Fruit fly (Drosophila melanogaster) whole organism, adult: ENCODE measurements around the gene Nep1.

Source experiments
- CG12768 ChIP-seq: fragments of 200-800 bp; sonication (Bioruptor generic); optimal IDR thresholded peaks from 2 replicates; lab custom pipeline; 2017; ENCODE audit warnings: missing biosample characterization, missing genetic modification characterization, mild to moderate bottlenecking, moderate library complexity, missing genetic modification reagents
- Crg-1 ChIP-seq: fragments of 200-800 bp; sonication (Bioruptor generic); optimal IDR thresholded peaks from 2 replicates; lab custom pipeline; 2016; ENCODE audit warnings: missing biosample characterization, missing genetic modification characterization
- kay ChIP-seq: fragments of 200-800 bp; sonication (Bioruptor generic); peaks from one replicate; lab custom pipeline; 2016; ENCODE audit warnings: missing biosample characterization, missing genetic modification characterization, borderline replicate concordance
- pad ChIP-seq: fragments of 200-800 bp; sonication (Bioruptor generic); optimal IDR thresholded peaks from 3 replicates; lab custom pipeline; 2017; ENCODE audit warnings: missing biosample characterization, missing genetic modification characterization, mild to moderate bottlenecking, moderate library complexity, missing genetic modification reagents

DNA sequence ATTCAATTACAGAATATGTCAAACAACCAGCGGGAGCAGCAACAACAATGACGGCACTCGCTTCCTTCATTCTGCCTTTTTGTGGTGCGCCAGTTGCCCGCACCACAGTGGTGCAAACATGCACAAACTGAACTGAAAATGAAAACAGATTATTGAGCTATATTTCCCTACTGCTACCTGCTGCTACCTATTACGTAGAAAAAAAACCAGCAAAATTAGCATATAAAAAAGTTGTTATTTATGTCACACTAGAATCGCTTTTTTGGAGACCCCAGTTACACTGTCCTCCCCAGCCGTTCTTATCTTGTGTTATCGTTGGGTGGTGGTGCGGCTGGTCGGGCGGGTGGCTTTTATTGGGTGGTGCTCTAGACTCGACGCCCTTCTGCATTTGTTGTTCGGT lies 6.6 kb downstream of the Nep1 start:
- TF ChIP-seq Crg-1 (GFP tag; lab: Kevin White, UChicago) (no peak), kay (no peak), CG12768 (GFP tag; lab: Kevin White, UChicago) (no peak), pad (GFP tag; lab: Kevin White, UChicago) (no peak)
